Worm (Caenorhabditis elegans) whole organism, L2 larva: Measurements from ENCODE around the gene F37H8.5.
A peak's percentile ranks its signal among the peaks of the same experiment; 100 is the strongest.

Experiments used
- F13H6.1 ChIP-seq: sonication (generic microtip); optimal IDR thresholded peaks from 2 replicates; lab custom pipeline; 2016; ENCODE audit warnings: missing genetic modification characterization, missing compliant biosample characterization
- ZK546.5 ChIP-seq: sonication (generic microtip); optimal IDR thresholded peaks from 2 replicates; lab custom pipeline; 2017; ENCODE audit warnings: missing biosample characterization, missing genetic modification characterization
- aly-2 ChIP-seq: fragments of 150-350 bp; optimal IDR thresholded peaks from 2 replicates; lab custom pipeline; 2014; ENCODE audit warnings: missing biosample characterization, missing genetic modification characterization
- ama-1 ChIP-seq: fragments of 150-350 bp; optimal IDR thresholded peaks from 2 replicates; lab custom pipeline; 2018; ENCODE audit warnings: inconsistent platforms
- ceh-82 ChIP-seq: fragments of 150-350 bp; optimal IDR thresholded peaks from 2 replicates; lab custom pipeline; 2014; ENCODE audit warnings: missing biosample characterization, missing genetic modification characterization
- dmd-4 ChIP-seq: sonication (generic microtip); optimal IDR thresholded peaks from 2 replicates; lab custom pipeline; 2017; ENCODE audit warnings: missing biosample characterization, missing genetic modification characterization
- mbf-1 ChIP-seq: sonication (generic microtip); optimal IDR thresholded peaks from 2 replicates; lab custom pipeline; 2017; ENCODE audit warnings: missing biosample characterization, missing genetic modification characterization
- nhr-23 ChIP-seq: fragments of 150-350 bp; optimal IDR thresholded peaks from 2 replicates; lab custom pipeline; 2014; ENCODE audit warnings: missing biosample characterization, missing genetic modification reagents, missing genetic modification characterization
- nhr-25 ChIP-seq: fragments of 150-350 bp; sonication (generic microtip); optimal IDR thresholded peaks from 3 replicates; lab custom pipeline; 2014; ENCODE audit warnings: missing biosample characterization, missing genetic modification characterization
- skn-1 ChIP-seq: sonication (generic microtip); optimal IDR thresholded peaks from 2 replicates; lab custom pipeline; 2017; ENCODE audit warnings: missing biosample characterization, missing genetic modification characterization
- unc-39 ChIP-seq: fragments of 150-350 bp; optimal IDR thresholded peaks from 2 replicates; lab custom pipeline; 2014; ENCODE audit warnings: missing biosample characterization, missing genetic modification characterization
- unc-62 ChIP-seq: fragments of 150-350 bp; optimal IDR thresholded peaks from 2 replicates; lab custom pipeline; 2014; ENCODE audit warnings: missing biosample characterization, missing genetic modification reagents, missing genetic modification characterization
- zag-1 ChIP-seq: fragments of 150-350 bp; optimal IDR thresholded peaks from 2 replicates; lab custom pipeline; 2014; ENCODE audit warnings: missing biosample characterization, missing genetic modification characterization
- ztf-11 ChIP-seq: sonication (generic microtip); optimal IDR thresholded peaks from 2 replicates; lab custom pipeline; 2017; ENCODE audit warnings: missing biosample characterization, missing genetic modification characterization

DNA sequence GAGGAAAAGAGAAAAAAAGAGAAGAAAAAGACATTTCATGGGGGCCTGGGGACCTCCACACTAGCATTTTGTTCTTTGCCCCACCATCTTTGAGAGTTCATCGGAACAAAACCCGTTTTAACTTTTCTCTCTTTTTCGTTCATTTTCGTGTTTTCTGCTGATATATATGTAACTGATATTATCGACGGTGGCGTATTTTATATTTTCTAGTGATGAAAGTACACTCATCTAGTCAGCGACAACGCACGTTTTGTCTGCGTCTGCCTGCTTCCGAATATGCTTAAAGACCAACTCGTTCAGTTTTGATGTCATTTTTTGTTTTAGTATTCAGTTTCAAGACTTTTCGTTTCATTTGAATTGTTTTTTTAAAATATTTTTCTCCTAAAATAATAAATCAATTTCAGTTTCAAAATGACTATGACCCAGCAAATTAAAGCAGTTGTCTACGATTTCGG, 6.7 kb upstream of the F37H8.5 start, which contains the start of gene bigr-1:
- TF ChIP-seq unc-39 (tag; lab: Kevin White, UChicago) (no peak), zag-1 (tag; lab: Kevin White, UChicago) (no peak), nhr-23 (no peak), aly-2 (tag; lab: Kevin White, UChicago) (no peak), nhr-25 (tag; lab: Kevin White, UChicago) (no peak), mbf-1 (tag; lab: Kevin White, UChicago) (no peak), ztf-11 (tag; lab: Kevin White, UChicago) (no peak), dmd-4 (tag; lab: Kevin White, UChicago) (no peak), F13H6.1 (tag; lab: Kevin White, UChicago) (peak; percentile 3), skn-1 (tag; lab: Kevin White, UChicago) (no peak), ama-1 (lab: Kevin White, UChicago) (no peak), ceh-82 (no peak), ZK546.5 (tag; lab: Kevin White, UChicago) (no peak), unc-62 (GFP tag; lab: Kevin White, UChicago) (no peak)
